Worm (Caenorhabditis elegans) whole organism, L2 larva: ENCODE measurements around the gene Y25C1A.8.

Experiments used
- ZK546.5 ChIP-seq: sonication (generic microtip); optimal IDR thresholded peaks from 2 replicates; lab custom pipeline; 2017; ENCODE audit warnings: missing biosample characterization, missing genetic modification characterization
- fos-1 ChIP-seq: fragments of 150-350 bp; optimal IDR thresholded peaks from 2 replicates; lab custom pipeline; 2014; ENCODE audit warnings: missing biosample characterization, missing genetic modification characterization
- lin-39 ChIP-seq: fragments of 150-350 bp; optimal IDR thresholded peaks from 2 replicates; lab custom pipeline; 2014; ENCODE audit warnings: missing biosample characterization, missing genetic modification reagents, missing genetic modification characterization
- mdl-1 ChIP-seq, 2 experiments: fragments of 150-350 bp in 1 of 2; sonication (generic microtip) in 1 of 2; optimal IDR thresholded peaks; 2 replicates each; lab custom pipeline; 2017; ENCODE audit warnings: missing biosample characterization in 2 of 2, missing genetic modification characterization in 2 of 2
- peb-1 ChIP-seq: fragments of 150-350 bp; optimal IDR thresholded peaks from 2 replicates; lab custom pipeline; 2014; ENCODE audit warnings: missing biosample characterization, missing genetic modification characterization
- skn-1 ChIP-seq: sonication (generic microtip); optimal IDR thresholded peaks from 2 replicates; lab custom pipeline; 2017; ENCODE audit warnings: missing biosample characterization, missing genetic modification characterization
- unc-62 ChIP-seq: fragments of 150-350 bp; optimal IDR thresholded peaks from 2 replicates; lab custom pipeline; 2014; ENCODE audit warnings: missing biosample characterization, missing genetic modification reagents, missing genetic modification characterization
- zag-1 ChIP-seq: fragments of 150-350 bp; optimal IDR thresholded peaks from 2 replicates; lab custom pipeline; 2014; ENCODE audit warnings: missing biosample characterization, missing genetic modification characterization

DNA sequence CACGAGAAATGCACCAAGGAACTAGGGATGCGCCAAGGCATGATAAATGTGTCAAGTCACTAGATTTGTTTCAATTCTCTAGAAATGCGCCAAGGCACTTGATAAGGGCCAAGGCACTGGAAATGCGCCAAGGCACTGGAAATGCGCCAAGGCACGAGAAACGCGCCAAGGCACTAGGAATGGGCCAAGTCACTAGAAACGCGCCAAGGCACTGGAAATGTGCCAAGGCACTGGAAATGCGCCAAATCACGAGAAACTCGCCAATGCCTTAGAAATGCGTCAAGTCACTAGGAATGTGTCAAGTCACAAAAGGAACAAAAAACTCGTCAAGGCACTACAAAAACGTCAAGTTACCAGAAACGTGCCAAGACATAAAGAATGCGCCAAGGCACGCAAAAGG, 40.4 kb downstream of the Y25C1A.8 start:
- no peak for TF ChIP-seq ZK546.5 (tag; lab: Kevin White, UChicago)
- no peak for TF ChIP-seq fos-1 (tag; lab: Kevin White, UChicago)
- no peak for TF ChIP-seq zag-1 (tag; lab: Kevin White, UChicago)
- no peak for TF ChIP-seq lin-39 (tag; lab: Kevin White, UChicago)
- TF ChIP-seq peb-1: no peak
- TF ChIP-seq skn-1 (tag; lab: Kevin White, UChicago): no peak
- TF ChIP-seq unc-62: no peak
- no peak for TF ChIP-seq mdl-1 (tag; optimal IDR thresholded peaks at IDR 0.05; lab: Kevin White, UChicago)
